Worm (Caenorhabditis elegans) whole organism, L4 larva: Measurements from ENCODE around the gene C30G7.4.

ENCODE experiments used
- F10B5.3 ChIP-seq: sonication (generic microtip); optimal IDR thresholded peaks from 2 replicates; lab custom pipeline; 2016; ENCODE audit warnings: mild to moderate bottlenecking, missing genetic modification characterization, missing compliant biosample characterization
- F37D6.2 ChIP-seq: sonication (generic microtip); optimal IDR thresholded peaks from 2 replicates; lab custom pipeline; 2016; ENCODE audit warnings: mild to moderate bottlenecking, missing genetic modification characterization, missing compliant biosample characterization
- T26A8.4 ChIP-seq: fragments of 200-800 bp; sonication (Bioruptor generic); IDR thresholded peaks from 2 replicates; pipeline ENCODE4 v1.3.6; 2022; ENCODE audit warnings: missing genetic modification characterization, missing compliant biosample characterization
- Y48G9A.11 ChIP-seq: fragments of 200-800 bp; sonication (Bioruptor generic); IDR thresholded peaks from 2 replicates; pipeline ENCODE4 v1.3.6; 2022; ENCODE audit warnings: missing genetic modification reagents, missing genetic modification characterization, missing compliant biosample characterization
- Y5F2A.4 ChIP-seq: fragments of 200-800 bp; sonication (Bioruptor generic); optimal IDR thresholded peaks from 2 replicates; lab custom pipeline; 2018; ENCODE audit warnings: mild to moderate bottlenecking, missing genetic modification characterization, missing compliant biosample characterization
- ZK337.2 ChIP-seq: fragments of 200-800 bp; sonication (Bioruptor generic); IDR thresholded peaks from 2 replicates; pipeline ENCODE4 v1.3.6; 2022; ENCODE audit warnings: missing genetic modification reagents, missing genetic modification characterization, missing compliant biosample characterization
- ZK546.5 ChIP-seq, 2 experiments: sonication (generic microtip); optimal IDR thresholded peaks; 2 replicates each; lab custom pipeline; 2017; ENCODE audit warnings: missing biosample characterization in 2 of 2, missing genetic modification characterization in 2 of 2
- aha-1 ChIP-seq: fragments of 150-350 bp; peaks from one replicate; lab custom pipeline; 2014; ENCODE audit warnings: missing biosample characterization, missing genetic modification characterization
- aly-2 ChIP-seq: sonication (generic microtip); optimal IDR thresholded peaks from 2 replicates; lab custom pipeline; 2018; ENCODE audit warnings: missing biosample characterization, missing genetic modification characterization
- ceh-62 ChIP-seq: sonication (generic microtip); optimal IDR thresholded peaks from 2 replicates; lab custom pipeline; 2017; ENCODE audit warnings: missing biosample characterization, missing genetic modification characterization
- cey-2 ChIP-seq: sonication (generic microtip); optimal IDR thresholded peaks from 3 replicates; lab custom pipeline; 2017; ENCODE audit warnings: missing genetic modification characterization, mild to moderate bottlenecking, missing compliant biosample characterization, antibody characterized with exemption, borderline replicate concordance; ENCODE audit not compliant: insufficient read depth
- ctbp-1 ChIP-seq: fragments of 200-800 bp; sonication (Bioruptor generic); IDR thresholded peaks from 2 replicates; pipeline ENCODE4 v1.3.6; 2022; ENCODE audit warnings: missing genetic modification reagents, missing genetic modification characterization, missing compliant biosample characterization
- daf-12 ChIP-seq: fragments of 150-350 bp; optimal IDR thresholded peaks from 2 replicates; lab custom pipeline; 2014; ENCODE audit warnings: missing biosample characterization, missing genetic modification reagents, missing genetic modification characterization
- daf-8 ChIP-seq: fragments of 200-800 bp; sonication (Bioruptor generic); IDR thresholded peaks from 2 replicates; pipeline ENCODE4 v1.3.6; 2022; ENCODE audit warnings: missing genetic modification characterization, missing compliant biosample characterization
- fkh-10 ChIP-seq: fragments of 150-350 bp; optimal IDR thresholded peaks from 2 replicates; lab custom pipeline; 2014; ENCODE audit warnings: missing biosample characterization, missing genetic modification reagents, missing genetic modification characterization
- hif-1 ChIP-seq, 2 experiments: sonication (generic microtip); optimal IDR thresholded peaks; 2 replicates each; lab custom pipeline; 2016 to 2017; ENCODE audit warnings: missing compliant biosample characterization in 2 of 2, missing genetic modification characterization in 2 of 2, missing genetic modification reagents in 2 of 2, missing genotype in 2 of 2, mild to moderate bottlenecking in 1 of 2
- lim-7 ChIP-seq: fragments of 200-800 bp; sonication (Bioruptor generic); IDR thresholded peaks from 2 replicates; pipeline ENCODE4 v1.3.6; 2022; ENCODE audit warnings: missing genetic modification characterization, missing compliant biosample characterization
- lin-13 ChIP-seq: fragments of 150-350 bp; optimal IDR thresholded peaks from 2 replicates; lab custom pipeline; 2014; ENCODE audit warnings: missing biosample characterization, missing genetic modification reagents, missing genetic modification characterization
- lin-15B ChIP-seq: fragments of 150-350 bp; sonication (generic microtip); optimal IDR thresholded peaks from 3 replicates; lab custom pipeline; 2014; ENCODE audit warnings: missing biosample characterization, missing genetic modification characterization
- lin-29 ChIP-seq: fragments of 200-800 bp; sonication (Bioruptor generic); IDR thresholded peaks from 2 replicates; pipeline ENCODE4 v1.3.6; 2022; ENCODE audit warnings: missing genetic modification reagents, missing genetic modification characterization, missing compliant biosample characterization
- lin-39 ChIP-seq: fragments of 150-350 bp; optimal IDR thresholded peaks from 2 replicates; lab custom pipeline; 2014; ENCODE audit warnings: missing biosample characterization, missing genetic modification reagents, missing genetic modification characterization
- lir-3 ChIP-seq: sonication (generic microtip); optimal IDR thresholded peaks from 2 replicates; lab custom pipeline; 2016; ENCODE audit warnings: mild to moderate bottlenecking, missing genetic modification characterization, missing compliant biosample characterization
- madf-9 ChIP-seq: fragments of 200-800 bp; sonication (Bioruptor generic); conservative IDR thresholded peaks from 2 replicates; pipeline ENCODE4 v1.3.6; 2022; ENCODE audit warnings: missing genetic modification reagents, missing genetic modification characterization, missing compliant biosample characterization
- mdl-1 ChIP-seq, 2 experiments: fragments of 150-350 bp in 1 of 2; sonication (generic microtip) in 1 of 2; optimal IDR thresholded peaks; 2 replicates each; lab custom pipeline; 2014 to 2017; ENCODE audit warnings: missing biosample characterization in 2 of 2, missing genetic modification characterization in 2 of 2
- mdt-29 ChIP-seq: fragments of 200-800 bp; sonication (Bioruptor generic); IDR thresholded peaks from 2 replicates; pipeline ENCODE4 v1.3.6; 2022; ENCODE audit warnings: missing genetic modification reagents, missing genetic modification characterization, missing compliant biosample characterization
- mep-1 ChIP-seq: fragments of 150-350 bp; sonication (generic microtip); optimal IDR thresholded peaks from 3 replicates; lab custom pipeline; 2014; ENCODE audit warnings: missing biosample characterization, missing genetic modification characterization
- mxl-3 ChIP-seq: fragments of 200-800 bp; sonication (Bioruptor generic); optimal IDR thresholded peaks from 2 replicates; lab custom pipeline; 2018; ENCODE audit warnings: mild to moderate bottlenecking, missing genetic modification characterization, missing compliant biosample characterization
- nhr-102 ChIP-seq: sonication (generic microtip); optimal IDR thresholded peaks from 2 replicates; lab custom pipeline; 2016; ENCODE audit warnings: mild to moderate bottlenecking, missing genetic modification characterization, moderate library complexity, missing compliant biosample characterization
- nhr-11 ChIP-seq: fragments of 150-350 bp; optimal IDR thresholded peaks from 2 replicates; lab custom pipeline; 2014; ENCODE audit warnings: missing biosample characterization, missing genetic modification characterization
- nhr-237 ChIP-seq: sonication (generic microtip); optimal IDR thresholded peaks from 2 replicates; lab custom pipeline; 2017; ENCODE audit warnings: missing biosample characterization, missing genetic modification characterization
- nhr-25 ChIP-seq: sonication (generic microtip); optimal IDR thresholded peaks from 2 replicates; lab custom pipeline; 2017; ENCODE audit warnings: missing genetic modification characterization, mild to moderate bottlenecking, missing compliant biosample characterization, antibody characterized with exemption, moderate library complexity, borderline replicate concordance; ENCODE audit not compliant: insufficient read depth
- nhr-28 ChIP-seq: fragments of 150-350 bp; optimal IDR thresholded peaks from 2 replicates; lab custom pipeline; 2014; ENCODE audit warnings: missing biosample characterization, missing genetic modification characterization
- nhr-41 ChIP-seq: fragments of 200-800 bp; sonication (Bioruptor generic); IDR thresholded peaks from 2 replicates; pipeline ENCODE4 v1.3.6; 2022; ENCODE audit warnings: missing genetic modification reagents, missing genetic modification characterization, missing compliant biosample characterization
- nhr-77 ChIP-seq: fragments of 150-350 bp; optimal IDR thresholded peaks from 2 replicates; lab custom pipeline; 2014; ENCODE audit warnings: missing biosample characterization, missing genetic modification characterization
- rbr-2 ChIP-seq: sonication (generic microtip); optimal IDR thresholded peaks from 2 replicates; lab custom pipeline; 2016; ENCODE audit warnings: missing genotype, missing genetic modification characterization, missing compliant biosample characterization
- saeg-2 ChIP-seq: fragments of 200-800 bp; sonication (Bioruptor generic); IDR thresholded peaks from 2 replicates; pipeline ENCODE4 v1.3.6; 2022; ENCODE audit warnings: missing genetic modification reagents, missing genetic modification characterization, missing compliant biosample characterization
- spr-1 ChIP-seq: sonication (generic microtip); optimal IDR thresholded peaks from 2 replicates; lab custom pipeline; 2016; ENCODE audit warnings: mild to moderate bottlenecking, missing genetic modification characterization, missing compliant biosample characterization
- spr-3 ChIP-seq: fragments of 200-800 bp; sonication (Bioruptor generic); optimal IDR thresholded peaks from 2 replicates; lab custom pipeline; 2018; ENCODE audit warnings: mild to moderate bottlenecking, missing genetic modification characterization, missing compliant biosample characterization
- tag-97 ChIP-seq: fragments of 200-800 bp; sonication (Bioruptor generic); IDR thresholded peaks from 2 replicates; pipeline ENCODE4 v1.3.6; 2022; ENCODE audit warnings: missing genetic modification characterization, missing compliant biosample characterization
- unc-39 ChIP-seq: sonication (generic microtip); optimal IDR thresholded peaks from 2 replicates; lab custom pipeline; 2017; ENCODE audit warnings: missing biosample characterization, missing genetic modification characterization
- unc-62 ChIP-seq, 3 experiments: fragments of 150-350 bp in 1 of 3; sonication (generic microtip); optimal IDR thresholded peaks in 2 of 3; peaks in 1 of 3; 1 replicate in 1 of 3; 2 replicates in 2 of 3; lab custom pipeline; 2014 to 2017; ENCODE audit warnings: missing biosample characterization in 3 of 3, missing genetic modification characterization in 3 of 3, missing genetic modification reagents in 3 of 3, missing genotype in 1 of 3
- zip-2 ChIP-seq: fragments of 150-350 bp; optimal IDR thresholded peaks from 2 replicates; lab custom pipeline; 2014; ENCODE audit warnings: missing biosample characterization, missing genetic modification characterization
- ztf-7 ChIP-seq: fragments of 150-350 bp; optimal IDR thresholded peaks from 2 replicates; lab custom pipeline; 2014; ENCODE audit warnings: missing biosample characterization, missing genetic modification characterization

C30G7.4 gene

DNA sequence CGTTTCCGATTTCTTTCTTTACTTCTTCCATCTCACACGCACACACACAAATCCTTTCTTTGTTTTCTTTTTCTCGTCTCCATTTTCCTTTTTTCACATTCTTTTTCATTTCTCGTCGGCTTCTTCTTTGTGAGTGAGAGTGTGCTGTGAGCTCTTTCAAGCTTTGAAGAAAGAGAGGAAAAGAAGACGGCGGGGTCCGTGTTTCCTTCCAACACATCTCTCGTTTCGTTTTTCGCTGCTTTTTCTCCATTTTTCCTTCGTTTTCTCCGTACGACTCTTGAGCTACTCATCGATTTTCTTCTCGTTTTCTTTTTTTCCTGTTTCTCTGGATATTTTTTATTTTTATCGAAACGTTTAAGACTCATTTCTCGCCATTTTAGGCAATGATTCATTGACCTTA is 16.8 kb downstream of the C30G7.4 start:
- TF ChIP-seq ZK337.2 (GFP tag; lab: Robert Waterston, UW) (no peak), ctbp-1 (GFP tag; lab: Robert Waterston, UW) (0 out of 2 replicates have a peak, but pooled peaks have one; percentile 17), nhr-77 (tag; lab: Kevin White, UChicago) (no peak), fkh-10 (GFP tag; lab: Kevin White, UChicago) (peak; percentile 79), aha-1 (peak; percentile 76), mdl-1 (tag; optimal IDR thresholded peaks at IDR 0.05; lab: Kevin White, UChicago) (peak in 1 of 2 experiments; percentile 33), nhr-11 (tag; lab: Kevin White, UChicago) (peak; percentile 40), rbr-2 (tag; lab: Kevin White, UChicago) (peak; percentile 37), lin-15B (no peak), aly-2 (tag; lab: Kevin White, UChicago) (no peak)
- TF ChIP-seq, all 104 proteins: peak for 6

DNA sequence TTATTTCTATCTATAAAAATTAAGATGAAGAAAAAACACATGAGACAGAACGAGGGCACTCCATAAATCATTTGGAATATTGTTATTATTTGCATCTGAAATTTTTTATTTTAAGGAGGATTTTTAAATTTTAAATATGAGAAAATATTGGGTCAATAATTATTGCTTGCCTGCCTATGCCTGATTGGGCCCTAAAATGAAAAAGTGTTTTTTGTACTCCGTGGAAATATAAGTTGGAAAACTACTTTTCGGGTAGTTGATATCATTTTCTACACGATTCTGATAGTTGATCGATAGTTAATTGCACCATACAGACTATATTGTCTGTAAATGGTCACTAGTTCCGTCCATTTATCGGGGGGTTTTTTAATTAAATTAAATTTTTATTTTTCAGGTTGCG is 18.7 kb downstream of the C30G7.4 start, which contains the start of gene srg-55:
Gene srg-55, minus strand, starts transcription at position 101 of the 400 bp plus-strand sequence.
- TF ChIP-seq aly-2 (tag; lab: Kevin White, UChicago) (no peak), lin-13 (GFP tag; lab: Kevin White, UChicago) (no peak), mdl-1 (tag; optimal IDR thresholded peaks at IDR 0.05; lab: Kevin White, UChicago) (no peak), unc-39 (tag; lab: Kevin White, UChicago) (no peak), cey-2 (tag; lab: Kevin White, UChicago) (no peak), zip-2 (tag; lab: Kevin White, UChicago) (no peak), tag-97 (no peak), nhr-102 (tag; lab: Kevin White, UChicago) (no peak), ceh-62 (no peak), Y48G9A.11 (no peak), lim-7 (GFP tag; lab: Robert Waterston, UW) (no peak), Y5F2A.4 (GFP tag; lab: Kevin White, UChicago) (no peak), nhr-237 (no peak), hif-1 (tag; optimal IDR thresholded peaks at IDR 0.05; lab: Kevin White, UChicago) (no peak), ZK546.5 (tag; optimal IDR thresholded peaks at IDR 0.05; lab: Kevin White, UChicago) (no peak), mep-1 (tag; lab: Kevin White, UChicago) (no peak), F37D6.2 (no peak), madf-9 (GFP tag; lab: Robert Waterston, UW) (no peak), T26A8.4 (GFP tag; lab: Robert Waterston, UW) (no peak), saeg-2 (GFP tag; lab: Robert Waterston, UW) (no peak)
- TF ChIP-seq, all 104 proteins: peak for 0

DNA sequence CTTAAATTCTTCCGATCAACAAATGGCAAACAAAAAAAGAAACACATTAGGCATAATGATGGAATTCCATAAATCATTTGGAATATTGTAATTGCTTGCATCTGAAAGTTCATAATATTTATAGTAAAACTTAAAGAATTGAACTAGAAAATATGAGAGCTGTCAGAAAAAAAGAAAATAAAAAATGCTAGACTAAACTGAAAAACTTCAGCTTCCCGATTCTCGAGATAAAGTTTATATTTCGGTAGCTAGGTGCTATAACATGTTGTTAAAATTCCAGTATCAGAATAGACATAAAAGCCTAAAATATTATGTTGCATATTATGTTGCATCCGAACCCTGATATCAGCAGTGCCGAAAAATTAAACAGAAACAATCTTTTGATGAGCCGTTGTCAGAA is 22.8 kb downstream of the C30G7.4 start, which contains the start of gene srg-54:
Gene srg-54, minus strand, starts transcription at position 101 of the 400 bp plus-strand sequence.
- no peak for TF ChIP-seq fkh-10 (GFP tag; lab: Kevin White, UChicago)
- no peak for TF ChIP-seq nhr-28
- no peak for TF ChIP-seq nhr-25 (tag; lab: Kevin White, UChicago)
- TF ChIP-seq daf-12 (tag; lab: Kevin White, UChicago): no peak
- TF ChIP-seq F37D6.2: no peak
- no peak for TF ChIP-seq spr-3
- TF ChIP-seq lin-29 (GFP tag; lab: Robert Waterston, UW): no peak
- TF ChIP-seq lin-39 (tag; lab: Kevin White, UChicago): no peak
- TF ChIP-seq F10B5.3 (tag; lab: Kevin White, UChicago): no peak
- no peak for TF ChIP-seq spr-1 (tag; lab: Kevin White, UChicago)
- TF ChIP-seq nhr-41 (GFP tag; lab: Robert Waterston, UW): no peak
- no peak for TF ChIP-seq mdt-29 (GFP tag; lab: Robert Waterston, UW)
- no peak for TF ChIP-seq unc-62 (GFP tag; optimal IDR thresholded peaks at IDR 0.05 in 1 of 2; lab: Kevin White, UChicago)
- TF ChIP-seq unc-62 (tag; optimal IDR thresholded peaks at IDR 0.05; lab: Kevin White, UChicago): no peak
- TF ChIP-seq ztf-7 (tag; lab: Kevin White, UChicago): no peak
- no peak for TF ChIP-seq T26A8.4 (GFP tag; lab: Robert Waterston, UW)
- no peak for TF ChIP-seq daf-8 (GFP tag; lab: Robert Waterston, UW)
- no peak for TF ChIP-seq nhr-102 (tag; lab: Kevin White, UChicago)
- no peak for TF ChIP-seq lir-3 (tag; lab: Kevin White, UChicago)
- TF ChIP-seq rbr-2 (tag; lab: Kevin White, UChicago): no peak
- no peak for TF ChIP-seq mxl-3
